4 worm cellular contexts compared by ENCODE assay signal in genomic region chrV:13472062-13472461, ce11.
A peak's percentile ranks its signal among the peaks of the same experiment; 100 is the strongest.
TF ChIP-seq lines count a peak whose summit lies in the region.

No protein-coding gene starts in this region.

TF ChIP-seq in whole organism, L1 larva, 84 proteins besides CTCF, POLR2A, EP300 and RAD21 (continues in another document):
- TF ChIP-seq lir-3 (tag; optimal IDR thresholded peaks at IDR 0.05; lab: Kevin White, UChicago; ENCODE audit: poor library complexity) (no peak), snu-23 (GFP tag; optimal IDR thresholded peaks at IDR 0.05; lab: Kevin White, UChicago) (peak; percentile 29), Y116A8C.19 (tag; optimal IDR thresholded peaks at IDR 0.05; lab: Kevin White, UChicago; ENCODE audit: borderline replicate concordance) (no peak), nhr-71 (tag; optimal IDR thresholded peaks at IDR 0.05; lab: Kevin White, UChicago) (peak; percentile 60), ztf-11 (tag; optimal IDR thresholded peaks at IDR 0.05; lab: Kevin White, UChicago) (no peak), lsy-2 (tag; optimal IDR thresholded peaks at IDR 0.05; lab: Kevin White, UChicago) (peak; percentile 35 to 47), unc-130 (tag; optimal IDR thresholded peaks at IDR 0.05; lab: Kevin White, UChicago) (peak; percentile 21), vab-15 (tag; optimal IDR thresholded peaks at IDR 0.05; lab: Kevin White, UChicago) (no peak), irx-1 (tag; optimal IDR thresholded peaks at IDR 0.05; lab: Kevin White, UChicago) (no peak), fkh-8 (tag; optimal IDR thresholded peaks at IDR 0.05; lab: Kevin White, UChicago) (no peak), lin-14 (GFP tag; optimal IDR thresholded peaks at IDR 0.05; lab: Kevin White, UChicago) (peak; percentile 54), nhr-19 (GFP tag; conservative IDR thresholded peaks at IDR 0.05; lab: Robert Waterston, UW) (peak; percentile 43), efl-1 (optimal IDR thresholded peaks at IDR 0.05; lab: Kevin White, UChicago) (no peak), efl-1 (GFP tag; optimal IDR thresholded peaks at IDR 0.05 in 1 of 2; lab: Kevin White, UChicago) (peak in 1 of 2 experiments; percentile 39), ztf-4 (tag; optimal IDR thresholded peaks at IDR 0.05; lab: Kevin White, UChicago) (no peak), F16B12.6 (tag; optimal IDR thresholded peaks at IDR 0.05; lab: Kevin White, UChicago) (no peak), unc-62 (GFP tag; optimal IDR thresholded peaks at IDR 0.05; lab: Kevin White, UChicago) (no peak), ceh-8 (GFP tag; optimal IDR thresholded peaks at IDR 0.05; lab: Kevin White, UChicago) (no peak), egl-13 (tag; optimal IDR thresholded peaks at IDR 0.05; lab: Kevin White, UChicago) (no peak), fos-1 (tag; optimal IDR thresholded peaks at IDR 0.05; lab: Kevin White, UChicago) (no peak), sptf-1 (tag; optimal IDR thresholded peaks at IDR 0.05; lab: Kevin White, UChicago) (no peak), sox-4 (tag; optimal IDR thresholded peaks at IDR 0.05; lab: Kevin White, UChicago) (no peak), dsc-1 (tag; optimal IDR thresholded peaks at IDR 0.05; lab: Kevin White, UChicago) (no peak)

TF ChIP-seq in whole organism, L2 larva, 48 proteins besides CTCF, POLR2A, EP300 and RAD21:
- TF ChIP-seq ama-1 (optimal IDR thresholded peaks at IDR 0.05; lab: Kevin White, UChicago) (no peak), nhr-129 (tag; optimal IDR thresholded peaks at IDR 0.05; lab: Kevin White, UChicago) (peak; percentile 10), ztf-4 (tag; optimal IDR thresholded peaks at IDR 0.05; lab: Kevin White, UChicago) (no peak), mdl-1 (tag; optimal IDR thresholded peaks at IDR 0.05; lab: Kevin White, UChicago) (no peak), C34F6.9 (tag; optimal IDR thresholded peaks at IDR 0.05; lab: Kevin White, UChicago) (peak; percentile 25), sma-3 (GFP tag; optimal IDR thresholded peaks at IDR 0.05; lab: Kevin White, UChicago) (no peak), nhr-25 (tag; optimal IDR thresholded peaks at IDR 0.05; lab: Kevin White, UChicago) (no peak), nhr-77 (tag; optimal IDR thresholded peaks at IDR 0.05; lab: Kevin White, UChicago) (no peak), lin-13 (GFP tag; optimal IDR thresholded peaks at IDR 0.05; lab: Kevin White, UChicago) (no peak), sma-9 (GFP tag; optimal IDR thresholded peaks at IDR 0.05; lab: Kevin White, UChicago) (peak; percentile 19), sma-9 (tag; optimal IDR thresholded peaks at IDR 0.05; lab: Kevin White, UChicago) (no peak)

TF ChIP-seq in whole organism, L3 larva, 47 proteins besides CTCF, POLR2A, EP300 and RAD21:
- peak; percentile 8 for TF ChIP-seq nfya-1 (tag; optimal IDR thresholded peaks at IDR 0.05; lab: Kevin White, UChicago; ENCODE audit: insufficient read depth)
- TF ChIP-seq nhr-23 (tag; optimal IDR thresholded peaks at IDR 0.05; lab: Kevin White, UChicago), result no peak

TF ChIP-seq in whole organism, L4 larva, 104 proteins besides CTCF, POLR2A, EP300 and RAD21:
- TF ChIP-seq nhr-11 (tag; optimal IDR thresholded peaks at IDR 0.05; lab: Kevin White, UChicago) (peak; percentile 14), daf-16 (GFP tag; optimal IDR thresholded peaks at IDR 0.05; lab: Kevin White, UChicago) (peak in 1 of 2 experiments; percentile 59), daf-16 (tag; optimal IDR thresholded peaks at IDR 0.05; lab: Kevin White, UChicago) (no peak), daf-8 (GFP tag; IDR thresholded peaks at IDR 0.05; lab: Robert Waterston, UW) (no peak), mes-2 (tag; optimal IDR thresholded peaks at IDR 0.05; lab: Kevin White, UChicago; ENCODE audit: poor library complexity, severe bottlenecking) (no peak), F26F4.8 (GFP tag; conservative IDR thresholded peaks at IDR 0.05; lab: Robert Waterston, UW) (no peak), lin-1 (GFP tag; IDR thresholded peaks at IDR 0.05; lab: Robert Waterston, UW) (no peak)

Comparison
In these comparisons a context has a peak if more than half of its experiments do, and no peak if none do; other contexts are left out.
1. Of the 29 proteins assayed by ChIP-seq in both whole organism, L4 larva and whole organism, L1 larva: peak only in whole organism, L4 larva: nhr-11; only in whole organism, L1 larva: lsy-2 and unc-130; in both: none; in neither: 26.